Fruit fly (Drosophila melanogaster) whole organism, embryonic: ENCODE data around the gene rt.

Experiments used
- B-H2 ChIP-seq: fragments of 200-800 bp; sonication (Bioruptor generic); optimal IDR thresholded peaks from 2 replicates; lab custom pipeline; 2018; ENCODE audit warnings: missing biosample characterization, mild to moderate bottlenecking, missing genetic modification characterization
- Bteb2 ChIP-seq: fragments of 200-800 bp; sonication (Bioruptor generic); optimal IDR thresholded peaks from 2 replicates; lab custom pipeline; 2016; ENCODE audit warnings: missing biosample characterization, missing genetic modification characterization
- C15 ChIP-seq: fragments of 200-800 bp; sonication (Bioruptor generic); IDR thresholded peaks from 3 replicates; pipeline ENCODE4 v1.3.6; 2022; ENCODE audit warnings: missing biosample characterization, missing genetic modification characterization
- CG10147 ChIP-seq: fragments of 200-800 bp; sonication (Bioruptor generic); optimal IDR thresholded peaks from 2 replicates; lab custom pipeline; 2019; ENCODE audit warnings: missing biosample characterization, mild to moderate bottlenecking, missing genetic modification characterization, moderate library complexity
- CG10431 ChIP-seq: fragments of 200-800 bp; sonication (Bioruptor generic); optimal IDR thresholded peaks from 3 replicates; lab custom pipeline; 2018; ENCODE audit warnings: missing biosample characterization, mild to moderate bottlenecking, missing genetic modification characterization
- CG11085 ChIP-seq: fragments of 200-800 bp; sonication (Bioruptor generic); IDR thresholded peaks from 2 replicates; pipeline ENCODE4 v1.3.6; 2022; ENCODE audit warnings: missing biosample characterization, missing genetic modification characterization
- CG12071 ChIP-seq: fragments of 200-800 bp; sonication (Bioruptor generic); optimal IDR thresholded peaks from 3 replicates; lab custom pipeline; 2018; ENCODE audit warnings: missing biosample characterization, mild to moderate bottlenecking, missing genetic modification characterization
- CG13424 ChIP-seq: fragments of 200-800 bp; sonication (Bioruptor generic); optimal IDR thresholded peaks from 2 replicates; lab custom pipeline; 2019; ENCODE audit warnings: missing biosample characterization, mild to moderate bottlenecking, missing genetic modification characterization, moderate library complexity
- CG14050 ChIP-seq: fragments of 200-800 bp; sonication (Bioruptor generic); IDR thresholded peaks from 3 replicates; pipeline ENCODE4 v1.3.6; 2022; ENCODE audit warnings: missing biosample characterization, missing genetic modification characterization
- CG14710 ChIP-seq: fragments of 200-800 bp; sonication (Bioruptor generic); optimal IDR thresholded peaks from 3 replicates; lab custom pipeline; 2019; ENCODE audit warnings: missing biosample characterization, mild to moderate bottlenecking, missing genetic modification characterization, moderate library complexity
- CG15011 ChIP-seq: fragments of 200-800 bp; sonication (Bioruptor generic); optimal IDR thresholded peaks from 3 replicates; lab custom pipeline; 2018; ENCODE audit warnings: missing biosample characterization, mild to moderate bottlenecking, missing genetic modification characterization
- CG15601 ChIP-seq: fragments of 200-800 bp; sonication (Bioruptor generic); optimal IDR thresholded peaks from 3 replicates; lab custom pipeline; 2019; ENCODE audit warnings: missing biosample characterization, mild to moderate bottlenecking, missing genetic modification characterization, moderate library complexity
- CG17361 ChIP-seq: fragments of 200-800 bp; sonication (Bioruptor generic); IDR thresholded peaks from 3 replicates; pipeline ENCODE4 v1.3.6; 2022; ENCODE audit warnings: missing biosample characterization, missing genetic modification characterization
- CG17385 ChIP-seq: fragments of 200-800 bp; sonication (Bioruptor generic); optimal IDR thresholded peaks from 3 replicates; lab custom pipeline; 2018; ENCODE audit warnings: missing biosample characterization, mild to moderate bottlenecking, missing genetic modification characterization
- CG17829 ChIP-seq: fragments of 200-800 bp; optimal IDR thresholded peaks from 2 replicates; lab custom pipeline; 2019; ENCODE audit warnings: missing biosample characterization, mild to moderate bottlenecking, missing genetic modification characterization, moderate library complexity
- CG18262 ChIP-seq: fragments of 200-800 bp; optimal IDR thresholded peaks from 3 replicates; lab custom pipeline; 2019; ENCODE audit warnings: missing biosample characterization, mild to moderate bottlenecking, missing genetic modification characterization, moderate library complexity
- CG6683 ChIP-seq: fragments of 200-800 bp; sonication (Bioruptor generic); optimal IDR thresholded peaks from 2 replicates; lab custom pipeline; 2017; ENCODE audit warnings: missing biosample characterization, mild to moderate bottlenecking, missing genetic modification characterization, missing genetic modification reagents
- CG6689 ChIP-seq: fragments of 200-800 bp; sonication (Bioruptor generic); IDR thresholded peaks from 2 replicates; pipeline ENCODE4 v1.3.6; 2022; ENCODE audit warnings: missing biosample characterization, missing genetic modification characterization
- CG7271 ChIP-seq: fragments of 200-800 bp; sonication (Bioruptor generic); optimal IDR thresholded peaks from 2 replicates; lab custom pipeline; 2018; ENCODE audit warnings: missing biosample characterization, mild to moderate bottlenecking, missing genetic modification characterization, moderate library complexity
- CG7987 ChIP-seq: fragments of 200-800 bp; sonication (Bioruptor generic); optimal IDR thresholded peaks from 2 replicates; lab custom pipeline; 2018; ENCODE audit warnings: missing biosample characterization, mild to moderate bottlenecking, missing genetic modification characterization, moderate library complexity
- CG9215 ChIP-seq: fragments of 200-800 bp; sonication (Bioruptor generic); IDR thresholded peaks from 2 replicates; pipeline ENCODE4 v1.3.6; 2022; ENCODE audit warnings: missing biosample characterization, missing genetic modification characterization
- CG9817 ChIP-seq: fragments of 200-800 bp; sonication (Bioruptor generic); optimal IDR thresholded peaks from 2 replicates; lab custom pipeline; 2018; ENCODE audit warnings: missing biosample characterization, mild to moderate bottlenecking, missing genetic modification characterization, moderate library complexity
- Dip2 ChIP-seq: fragments of 200-800 bp; sonication (Bioruptor generic); IDR thresholded peaks from 2 replicates; pipeline ENCODE4 v1.3.6; 2022; ENCODE audit warnings: missing biosample characterization, missing genetic modification characterization
- ERR ChIP-seq: fragments of 200-800 bp; sonication (Bioruptor generic); optimal IDR thresholded peaks from 2 replicates; lab custom pipeline; 2016; ENCODE audit warnings: missing biosample characterization, missing genetic modification characterization
- Hand ChIP-seq: fragments of 200-800 bp; sonication (Bioruptor generic); optimal IDR thresholded peaks from 2 replicates; lab custom pipeline; 2017; ENCODE audit warnings: mild to moderate bottlenecking, missing biosample characterization, missing genetic modification reagents, missing genetic modification characterization
- HmgZ ChIP-seq: fragments of 200-800 bp; sonication (Bioruptor generic); optimal IDR thresholded peaks from 2 replicates; lab custom pipeline; 2018; ENCODE audit warnings: missing biosample characterization, mild to moderate bottlenecking, missing genetic modification characterization
- Hr51 ChIP-seq, 2 experiments: fragments of 200-800 bp; sonication (Bioruptor generic); optimal IDR thresholded peaks; 2 replicates in 1 of 2; 3 replicates in 1 of 2; lab custom pipeline; 2016 to 2018; ENCODE audit warnings: missing biosample characterization in 2 of 2, missing genetic modification characterization in 2 of 2, mild to moderate bottlenecking in 1 of 2, moderate library complexity in 1 of 2
- Nf-YC ChIP-seq: fragments of 200-800 bp; optimal IDR thresholded peaks from 3 replicates; lab custom pipeline; 2019; ENCODE audit warnings: missing biosample characterization, mild to moderate bottlenecking, missing genetic modification characterization, moderate library complexity
- PHDP ChIP-seq: fragments of 200-800 bp; sonication (Bioruptor generic); optimal IDR thresholded peaks from 3 replicates; lab custom pipeline; 2018; ENCODE audit warnings: missing biosample characterization, mild to moderate bottlenecking, missing genetic modification characterization, moderate library complexity
- Sox102F ChIP-seq: fragments of 200-800 bp; sonication (Bioruptor generic); optimal IDR thresholded peaks from 2 replicates; lab custom pipeline; 2018; ENCODE audit warnings: missing biosample characterization, mild to moderate bottlenecking, missing genetic modification characterization, moderate library complexity
- abd-A ChIP-seq: fragments of 200-800 bp; sonication (Bioruptor generic); optimal IDR thresholded peaks from 3 replicates; lab custom pipeline; 2019; ENCODE audit warnings: missing biosample characterization, mild to moderate bottlenecking, missing genetic modification characterization, moderate library complexity
- br ChIP-seq: fragments of >200 bp; optimal IDR thresholded peaks from 2 replicates; lab custom pipeline; 2017
- chinmo ChIP-seq: fragments of 200-800 bp; sonication (Bioruptor generic); IDR thresholded peaks from 4 replicates; pipeline ENCODE4 v1.3.6; 2022; ENCODE audit warnings: missing biosample characterization, missing genetic modification characterization; ENCODE audit not compliant: partially characterized antibody
- dmrt99B ChIP-seq: fragments of 200-800 bp; sonication (Bioruptor generic); optimal IDR thresholded peaks from 2 replicates; lab custom pipeline; 2018; ENCODE audit warnings: missing biosample characterization, mild to moderate bottlenecking, missing genetic modification characterization, moderate library complexity
- en ChIP-seq: fragments of 200-800 bp; sonication (Bioruptor generic); optimal IDR thresholded peaks from 2 replicates; lab custom pipeline; 2016; ENCODE audit warnings: missing biosample characterization, missing genetic modification characterization
- gcm ChIP-seq: fragments of 200-800 bp; sonication (Bioruptor generic); optimal IDR thresholded peaks from 2 replicates; lab custom pipeline; 2019; ENCODE audit warnings: missing biosample characterization, mild to moderate bottlenecking, missing genetic modification characterization, moderate library complexity
- ind ChIP-seq: fragments of 200-800 bp; sonication (Bioruptor generic); optimal IDR thresholded peaks from 3 replicates; lab custom pipeline; 2016; ENCODE audit warnings: missing biosample characterization, missing genetic modification characterization
- jumu ChIP-seq: fragments of 200-800 bp; sonication (Bioruptor generic); optimal IDR thresholded peaks from 3 replicates; lab custom pipeline; 2016; ENCODE audit warnings: missing biosample characterization, missing genetic modification characterization
- kni ChIP-seq: fragments of 200-800 bp; sonication (Bioruptor generic); optimal IDR thresholded peaks from 3 replicates; lab custom pipeline; 2017; ENCODE audit warnings: mild to moderate bottlenecking, missing biosample characterization, missing genetic modification reagents, missing genetic modification characterization
- mam ChIP-seq: fragments of 200-800 bp; sonication (Bioruptor generic); optimal IDR thresholded peaks from 3 replicates; lab custom pipeline; 2016; ENCODE audit warnings: missing biosample characterization, missing genetic modification characterization
- nau ChIP-seq: fragments of 200-800 bp; sonication (Bioruptor generic); optimal IDR thresholded peaks from 3 replicates; lab custom pipeline; 2017; ENCODE audit warnings: missing biosample characterization, mild to moderate bottlenecking, missing genetic modification characterization, missing genetic modification reagents
- nmo ChIP-seq: fragments of 200-800 bp; sonication (Bioruptor generic); optimal IDR thresholded peaks from 2 replicates; lab custom pipeline; 2018; ENCODE audit warnings: missing biosample characterization, mild to moderate bottlenecking, missing genetic modification characterization, moderate library complexity
- peb ChIP-seq: fragments of 200-800 bp; sonication (Bioruptor generic); IDR thresholded peaks from 2 replicates; pipeline ENCODE4 v1.3.6; 2022; ENCODE audit warnings: missing biosample characterization, missing genetic modification characterization
- sens ChIP-seq: fragments of 200-800 bp; sonication (Bioruptor generic); peaks from one replicate; lab custom pipeline; 2016; ENCODE audit warnings: missing biosample characterization, missing genetic modification characterization
- shn ChIP-seq: fragments of 200-800 bp; sonication (Bioruptor generic); optimal IDR thresholded peaks from 3 replicates; lab custom pipeline; 2016; ENCODE audit warnings: missing biosample characterization, missing genetic modification characterization
- tgo ChIP-seq: fragments of 200-800 bp; sonication (Bioruptor generic); IDR thresholded peaks from 3 replicates; pipeline ENCODE4 v1.3.6; 2022; ENCODE audit warnings: missing biosample characterization, missing genetic modification characterization
- trem ChIP-seq: fragments of 200-800 bp; optimal IDR thresholded peaks from 3 replicates; lab custom pipeline; 2019; ENCODE audit warnings: missing biosample characterization, mild to moderate bottlenecking, missing genetic modification characterization, moderate library complexity
- twi ChIP-seq: fragments of 200-800 bp; optimal IDR thresholded peaks from 2 replicates; lab custom pipeline; 2019; ENCODE audit warnings: missing biosample characterization, mild to moderate bottlenecking, missing genetic modification characterization, moderate library complexity

The rt gene

dm6 chr3L:11555662-11556460 lies 31.7 kb downstream of the rt start (continued):
- TF ChIP-seq trem (tag; lab: Kevin White, UChicago) (peak; percentile 74), Hr51 (GFP tag; optimal IDR thresholded peaks at IDR 0.05; lab: Kevin White, UChicago) (peak in 1 of 2 experiments; percentile 87), jumu (GFP tag; lab: Kevin White, UChicago) (no peak), CG13424 (peak; percentile 84), kni (GFP tag; lab: Kevin White, UChicago) (peak; percentile 11), br (lab: Kevin White, UChicago) (no peak), mam (peak; percentile 44), dmrt99B (peak; percentile 90), CG14710 (tag; lab: Kevin White, UChicago) (peak; percentile 86), abd-A (tag; lab: Kevin White, UChicago) (peak; percentile 91), gcm (peak; percentile 53), CG17829 (tag; lab: Kevin White, UChicago) (peak; percentile 83), peb (GFP tag; lab: Robert Waterston, UW) (peak; percentile 9; the same call in 1 of the 2 replicates), CG7271 (tag; lab: Kevin White, UChicago) (no peak), CG10147 (GFP tag; lab: Kevin White, UChicago) (peak; percentile 84), CG9817 (tag; lab: Kevin White, UChicago) (peak; percentile 54), CG6683 (GFP tag; lab: Kevin White, UChicago) (peak; percentile 45), CG10431 (GFP tag; lab: Kevin White, UChicago) (peak; percentile 31), Nf-YC (tag; lab: Kevin White, UChicago) (peak; percentile 50), HmgZ (tag; lab: Kevin White, UChicago) (peak; percentile 65), ERR (GFP tag; lab: Kevin White, UChicago) (peak; percentile 24), CG7987 (GFP tag; lab: Kevin White, UChicago) (peak; percentile 7), twi (tag; lab: Kevin White, UChicago) (peak; percentile 54), nmo (GFP tag; lab: Kevin White, UChicago) (peak; percentile 85), sens (GFP tag; lab: Kevin White, UChicago) (peak; percentile 88), PHDP (peak; percentile 86), B-H2 (GFP tag; lab: Kevin White, UChicago) (peak; percentile 27), CG17361 (peak; percentile 87), Bteb2 (GFP tag; lab: Kevin White, UChicago) (peak; percentile 76), CG11085 (GFP tag; lab: Robert Waterston, UW) (no peak), CG15601 (peak; percentile 84), CG18262 (tag; lab: Kevin White, UChicago) (peak; percentile 89), en (GFP tag; lab: Kevin White, UChicago) (peak; percentile 24), Dip2 (GFP tag; lab: Robert Waterston, UW) (no peak), nau (GFP tag; lab: Kevin White, UChicago) (peak; percentile 4), C15 (GFP tag; lab: Robert Waterston, UW) (no peak), Hand (GFP tag; lab: Kevin White, UChicago) (peak; percentile 46), CG6689 (peak; percentile 46; the same call in 1 of the 2 replicates), CG9215 (peak; percentile 29; the same call in 1 of the 2 replicates), tgo (GFP tag; lab: Robert Waterston, UW) (peak; percentile 53; the same call in 2 of the 3 replicates), CG12071 (GFP tag; lab: Kevin White, UChicago) (peak; percentile 18), shn (GFP tag; lab: Kevin White, UChicago) (peak; percentile 10), CG14050 (GFP tag; lab: Robert Waterston, UW) (0 out of 3 replicates have a peak, but pooled peaks have one; percentile 29), CG17385 (GFP tag; lab: Kevin White, UChicago) (peak; percentile 69), CG15011 (peak; percentile 50), chinmo (GFP tag; lab: Robert Waterston, UW) (peak; percentile 96), Sox102F (GFP tag; lab: Kevin White, UChicago) (peak; percentile 91), ind (GFP tag; lab: Kevin White, UChicago) (peak; percentile 48)
